Worm (Caenorhabditis elegans) whole organism, L4 larva: ENCODE measurements around the gene cox-10.

Experiments used
- dmd-8 ChIP-seq: fragments of 200-800 bp; sonication (Bioruptor generic); IDR thresholded peaks from 2 replicates; pipeline ENCODE4 v1.3.6; 2022; ENCODE audit warnings: missing genetic modification characterization, missing compliant biosample characterization
- egl-27 ChIP-seq: sonication (generic microtip); optimal IDR thresholded peaks from 3 replicates; lab custom pipeline; 2017; ENCODE audit warnings: missing biosample characterization, missing genetic modification reagents, missing genetic modification characterization
- fkh-10 ChIP-seq: fragments of 150-350 bp; optimal IDR thresholded peaks from 2 replicates; lab custom pipeline; 2014; ENCODE audit warnings: missing biosample characterization, missing genetic modification reagents, missing genetic modification characterization
- fos-1 ChIP-seq: fragments of 150-350 bp; optimal IDR thresholded peaks from 2 replicates; lab custom pipeline; 2014; ENCODE audit warnings: missing biosample characterization, missing genetic modification characterization
- hlh-30 ChIP-seq: sonication (generic microtip); optimal IDR thresholded peaks from 2 replicates; lab custom pipeline; 2017; ENCODE audit warnings: antibody characterized with exemption, mild to moderate bottlenecking, missing genetic modification characterization, missing compliant biosample characterization; ENCODE audit not compliant: insufficient read depth

DNA sequence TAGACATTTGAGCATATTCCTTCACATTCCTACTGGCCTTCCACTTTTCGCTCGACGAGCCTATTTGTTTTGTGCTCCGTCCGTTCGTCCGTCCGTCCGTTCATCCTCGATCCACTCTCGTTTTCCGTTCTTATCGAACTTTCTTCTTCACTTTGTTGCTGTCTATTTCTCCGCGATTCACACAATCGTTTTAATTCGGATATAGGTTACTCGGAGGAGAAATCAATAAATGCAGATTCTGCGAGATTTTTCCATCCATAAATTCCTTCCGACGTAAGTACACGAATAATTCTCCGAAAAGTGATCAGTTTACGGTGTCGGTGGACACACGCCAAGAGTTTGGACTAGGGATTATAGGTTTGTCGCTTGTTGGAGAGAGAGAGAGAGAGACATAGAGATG is 12.9 kb downstream of the cox-10 start:
- TF ChIP-seq egl-27 (tag; lab: Kevin White, UChicago), result no peak
- TF ChIP-seq dmd-8, result no peak
- no peak for TF ChIP-seq fos-1 (tag; lab: Kevin White, UChicago)
- TF ChIP-seq hlh-30 (tag; lab: Kevin White, UChicago), result no peak
- no peak for TF ChIP-seq fkh-10 (GFP tag; lab: Kevin White, UChicago)
